Fruit fly (Drosophila melanogaster) whole organism: ENCODE measurements around the gene mmy.

Experiments used
- CG8478 ChIP-seq: fragments of >200 bp; optimal IDR thresholded peaks from 2 replicates; lab custom pipeline; 2018; ENCODE audit warnings: inconsistent platforms
- Dll ChIP-seq: fragments of >200 bp; optimal IDR thresholded peaks from 2 replicates; lab custom pipeline; 2017
- EcR ChIP-seq, 2 experiments: fragments of >200 bp; optimal IDR thresholded peaks; 2 replicates each; lab custom pipeline; 2017; ENCODE audit warnings: missing biosample characterization in 2 of 2, missing genetic modification characterization in 2 of 2, missing genetic modification reagents in 2 of 2
- pan ChIP-seq: fragments of >200 bp; optimal IDR thresholded peaks from 2 replicates; lab custom pipeline; 2017
- psq ChIP-seq: fragments of >200 bp; optimal IDR thresholded peaks from 2 replicates; lab custom pipeline; 2017
- usp ChIP-seq: fragments of >200 bp; optimal IDR thresholded peaks from 2 replicates; lab custom pipeline; 2017; ENCODE audit warnings: missing biosample characterization, missing genetic modification characterization, mixed read lengths

Gene mmy

dm6 chr2L:6480212-6480994, 6.7 kb upstream of the mmy start, which contains the start of the genes Sec61alpha and Daxx:
Gene Sec61alpha, minus strand, starts transcription at chr2L:6480575.
Gene Daxx, plus strand, starts transcription at chr2L:6480929.
- no peak for TF ChIP-seq usp (GFP tag; lab: Kevin White, UChicago)
- no peak for TF ChIP-seq Dll (lab: Kevin White, UChicago)
- TF ChIP-seq psq (lab: Kevin White, UChicago) = no peak
- no peak for TF ChIP-seq pan

dm6 chr2L:6479226-6479906, 5.7 kb upstream of the mmy start:
- no peak for TF ChIP-seq psq (lab: Kevin White, UChicago)
- no peak for TF ChIP-seq EcR (GFP tag; optimal IDR thresholded peaks at IDR 0.05; lab: Kevin White, UChicago)

dm6 chr2L:6476753-6477152, 3.0 kb upstream of the mmy start, which contains the start of gene CG9536:
Gene CG9536, minus strand, starts transcription at chr2L:6476975.
- no peak for TF ChIP-seq usp (GFP tag; lab: Kevin White, UChicago)
- TF ChIP-seq CG8478 (lab: Kevin White, UChicago) = no peak
- no peak for TF ChIP-seq pan
- no peak for TF ChIP-seq EcR (GFP tag; optimal IDR thresholded peaks at IDR 0.05; lab: Kevin White, UChicago)
- no peak for TF ChIP-seq Dll (lab: Kevin White, UChicago)
- TF ChIP-seq psq (lab: Kevin White, UChicago) = no peak

dm6 chr2L:6474878-6475582, 1.3 kb upstream of the mmy start:
- TF ChIP-seq EcR (GFP tag; optimal IDR thresholded peaks at IDR 0.05; lab: Kevin White, UChicago) = no peak

dm6 chr2L:6474298-6474697, 594 bp upstream of the mmy start:
- TF ChIP-seq EcR (GFP tag; optimal IDR thresholded peaks at IDR 0.05; lab: Kevin White, UChicago) (no peak), psq (lab: Kevin White, UChicago) (no peak), Dll (lab: Kevin White, UChicago) (no peak), CG8478 (lab: Kevin White, UChicago) (no peak), usp (GFP tag; lab: Kevin White, UChicago) (no peak), pan (no peak)

dm6 chr2L:6471978-6472776, 1.5 kb downstream of the mmy start:
- TF ChIP-seq pan (peak; percentile 81), CG8478 (lab: Kevin White, UChicago) (no peak), EcR (GFP tag; optimal IDR thresholded peaks at IDR 0.05; lab: Kevin White, UChicago) (no peak), usp (GFP tag; lab: Kevin White, UChicago) (no peak)

dm6 chr2L:6470100-6470644, 3.5 kb downstream of the mmy start:
- TF ChIP-seq CG8478 (lab: Kevin White, UChicago) = no peak
- no peak for TF ChIP-seq EcR (GFP tag; optimal IDR thresholded peaks at IDR 0.05; lab: Kevin White, UChicago)
- TF ChIP-seq usp (GFP tag; lab: Kevin White, UChicago) = no peak
- no peak for TF ChIP-seq pan
- no peak for TF ChIP-seq psq (lab: Kevin White, UChicago)
- no peak for TF ChIP-seq Dll (lab: Kevin White, UChicago)

dm6 chr2L:6467509-6467908, 6.2 kb downstream of the mmy start, which contains the start of gene HemK1:
Gene HemK1, minus strand, starts transcription at chr2L:6467698.
- TF ChIP-seq CG8478 (lab: Kevin White, UChicago) = no peak
- no peak for TF ChIP-seq EcR (GFP tag; optimal IDR thresholded peaks at IDR 0.05; lab: Kevin White, UChicago)
- no peak for TF ChIP-seq pan
- no peak for TF ChIP-seq Dll (lab: Kevin White, UChicago)
- TF ChIP-seq usp (GFP tag; lab: Kevin White, UChicago) = no peak
- TF ChIP-seq psq (lab: Kevin White, UChicago) = no peak

- TF ChIP-seq Dll (lab: Kevin White, UChicago) = no peak
- no peak for TF ChIP-seq EcR (GFP tag; optimal IDR thresholded peaks at IDR 0.05; lab: Kevin White, UChicago)
- no peak for TF ChIP-seq usp (GFP tag; lab: Kevin White, UChicago)
- TF ChIP-seq psq (lab: Kevin White, UChicago) = no peak
- TF ChIP-seq pan = no peak
- TF ChIP-seq CG8478 (lab: Kevin White, UChicago) = no peak
Observed at dm6 chr2L:6465497-6465896, 8.2 kb downstream of the mmy start, which contains the start of gene Rchy1. Gene Rchy1, minus strand, starts transcription at chr2L:6465669.

- TF ChIP-seq Dll (lab: Kevin White, UChicago) (no peak), EcR (GFP tag; optimal IDR thresholded peaks at IDR 0.05; lab: Kevin White, UChicago) (no peak), CG8478 (lab: Kevin White, UChicago) (no peak)
Observed at dm6 chr2L:6464780-6465179, 8.9 kb downstream of the mmy start.

dm6 chr2L:6464270-6464669, 9.4 kb downstream of the mmy start:
- no peak for TF ChIP-seq psq (lab: Kevin White, UChicago)
- no peak for TF ChIP-seq usp (GFP tag; lab: Kevin White, UChicago)
- no peak for TF ChIP-seq pan
- TF ChIP-seq CG8478 (lab: Kevin White, UChicago) = no peak
- TF ChIP-seq EcR (GFP tag; optimal IDR thresholded peaks at IDR 0.05; lab: Kevin White, UChicago) = no peak
- no peak for TF ChIP-seq Dll (lab: Kevin White, UChicago)
